Fruit fly (Drosophila melanogaster) whole organism, wandering third instar larva: ENCODE measurements around the gene dhd.

Experiments
- Abd-B ChIP-seq: fragments of >200 bp; optimal IDR thresholded peaks from 2 replicates; lab custom pipeline; 2017; ENCODE audit warnings: missing biosample characterization, missing genetic modification characterization
- CG32264 ChIP-seq: fragments of 200-800 bp; sonication (Bioruptor generic); optimal IDR thresholded peaks from 2 replicates; lab custom pipeline; 2016; ENCODE audit warnings: missing biosample characterization, missing genetic modification characterization
- CG9705 ChIP-seq: fragments of 200-800 bp; sonication (Bioruptor generic); optimal IDR thresholded peaks from 2 replicates; lab custom pipeline; 2018; ENCODE audit warnings: missing biosample characterization, mild to moderate bottlenecking, missing genetic modification characterization
- CrebA ChIP-seq: fragments of 200-800 bp; sonication (Bioruptor generic); optimal IDR thresholded peaks from 2 replicates; lab custom pipeline; 2016; ENCODE audit warnings: missing biosample characterization, mild to moderate bottlenecking, missing genetic modification characterization, borderline replicate concordance
- Dfd ChIP-seq: fragments of >200 bp; optimal IDR thresholded peaks from 2 replicates; lab custom pipeline; 2017; ENCODE audit warnings: missing biosample characterization, missing genetic modification characterization
- Dif ChIP-seq: fragments of 200-275, 200-300 bp; sonication (Bioruptor generic); optimal IDR thresholded peaks from 2 replicates; lab custom pipeline; 2018; ENCODE audit warnings: missing biosample characterization, missing genetic modification characterization; ENCODE audit not compliant: partially characterized antibody
- GATAd ChIP-seq: sonication (Bioruptor generic); optimal IDR thresholded peaks from 2 replicates; lab custom pipeline; 2016; ENCODE audit warnings: missing biosample characterization, missing genetic modification characterization
- HLH106 ChIP-seq: fragments of 200-800 bp; optimal IDR thresholded peaks from 3 replicates; lab custom pipeline; 2019; ENCODE audit warnings: missing biosample characterization, mild to moderate bottlenecking, missing genetic modification characterization, moderate library complexity
- Hr78 ChIP-seq: fragments of >200 bp; optimal IDR thresholded peaks from 2 replicates; lab custom pipeline; 2017; ENCODE audit warnings: missing biosample characterization, missing genetic modification characterization
- Hr83 ChIP-seq: fragments of 200-300 bp; sonication (Bioruptor generic); optimal IDR thresholded peaks from 2 replicates; lab custom pipeline; 2016; ENCODE audit warnings: missing biosample characterization, mild to moderate bottlenecking, missing genetic modification characterization, moderate library complexity; ENCODE audit not compliant: poor library complexity, severe bottlenecking
- Jra ChIP-seq: sonication (Bioruptor generic); optimal IDR thresholded peaks from 2 replicates; lab custom pipeline; 2016; ENCODE audit warnings: missing biosample characterization, missing genetic modification characterization
- Mio ChIP-seq: sonication (Bioruptor generic); optimal IDR thresholded peaks from 2 replicates; lab custom pipeline; 2016; ENCODE audit warnings: missing biosample characterization, missing genetic modification characterization
- Myc ChIP-seq: fragments of >200 bp; optimal IDR thresholded peaks from 2 replicates; lab custom pipeline; 2017
- N ChIP-seq: fragments of >200 bp; optimal IDR thresholded peaks from 2 replicates; lab custom pipeline; 2018; ENCODE audit warnings: missing biosample characterization, missing external identifiers, missing genetic modification characterization
- OdsH ChIP-seq: fragments of 200-800 bp; sonication (Bioruptor generic); optimal IDR thresholded peaks from 2 replicates; lab custom pipeline; 2016; ENCODE audit warnings: missing biosample characterization, mild to moderate bottlenecking, missing genetic modification characterization
- Rel ChIP-seq, 2 experiments: fragments of 200-800 bp; sonication (Bioruptor generic) in 1 of 2; optimal IDR thresholded peaks; 2 replicates in 1 of 2; 3 replicates in 1 of 2; lab custom pipeline; 2016 to 2019; ENCODE audit warnings: mild to moderate bottlenecking in 2 of 2, missing biosample characterization in 2 of 2, missing genetic modification characterization in 2 of 2, moderate library complexity in 1 of 2
- Sp1 ChIP-seq: fragments of 200-800 bp; sonication (Bioruptor generic); optimal IDR thresholded peaks from 3 replicates; lab custom pipeline; 2019; ENCODE audit warnings: missing biosample characterization, mild to moderate bottlenecking, missing genetic modification characterization, moderate library complexity
- Vsx2 ChIP-seq: fragments of 200-300, 225-300 bp; sonication (Bioruptor generic); optimal IDR thresholded peaks from 2 replicates; lab custom pipeline; 2018; ENCODE audit warnings: missing biosample characterization, missing genetic modification characterization; ENCODE audit not compliant: partially characterized antibody
- br ChIP-seq: fragments of 200-800 bp; sonication (Bioruptor generic); optimal IDR thresholded peaks from 2 replicates; lab custom pipeline; 2016; ENCODE audit warnings: missing biosample characterization, missing genetic modification characterization
- brk ChIP-seq: fragments of 200-800 bp; sonication (Bioruptor generic); optimal IDR thresholded peaks from 2 replicates; lab custom pipeline; 2016; ENCODE audit warnings: missing biosample characterization, mild to moderate bottlenecking, missing genetic modification characterization
- dl ChIP-seq, 2 experiments: fragments of 175-275, 200-275 bp in 1 of 2; fragments of 200-275 bp in 1 of 2; sonication (Bioruptor generic); optimal IDR thresholded peaks; lab custom pipeline; 2018; ENCODE audit warnings: mild to moderate bottlenecking in 2 of 2, missing biosample characterization in 2 of 2, missing genetic modification characterization in 2 of 2, moderate library complexity in 2 of 2; ENCODE audit not compliant: partially characterized antibody in 2 of 2, insufficient read depth in 1 of 2
- dmrt93B ChIP-seq: fragments of 200-800 bp; sonication (Bioruptor generic); optimal IDR thresholded peaks from 2 replicates; lab custom pipeline; 2018; ENCODE audit warnings: missing biosample characterization, mild to moderate bottlenecking, missing genetic modification characterization
- dsf ChIP-seq: sonication (Bioruptor generic); optimal IDR thresholded peaks from 2 replicates; lab custom pipeline; 2016; ENCODE audit warnings: missing biosample characterization, missing genetic modification characterization, borderline replicate concordance
- foxo ChIP-seq, 2 experiments: fragments of 200-800 bp; sonication (Bioruptor generic); optimal IDR thresholded peaks; 2 replicates in 1 of 2; 3 replicates in 1 of 2; lab custom pipeline; 2016 to 2017; ENCODE audit warnings: missing biosample characterization in 2 of 2, missing genetic modification characterization in 2 of 2
- fru ChIP-seq: fragments of 200-800 bp; sonication (Bioruptor generic); optimal IDR thresholded peaks from 3 replicates; lab custom pipeline; 2016; ENCODE audit warnings: missing biosample characterization, mild to moderate bottlenecking, missing genetic modification characterization
- h ChIP-seq: fragments of 200-800 bp; sonication (Bioruptor generic); optimal IDR thresholded peaks from 3 replicates; lab custom pipeline; 2016; ENCODE audit warnings: missing biosample characterization, mild to moderate bottlenecking, missing genetic modification characterization
- jim ChIP-seq: fragments of 175-275, 200-325 bp; sonication (Bioruptor generic); optimal IDR thresholded peaks from 2 replicates; lab custom pipeline; 2016; ENCODE audit warnings: missing biosample characterization, mild to moderate bottlenecking, missing genetic modification characterization
- lola ChIP-seq: fragments of >200 bp; optimal IDR thresholded peaks from 2 replicates; lab custom pipeline; 2017; ENCODE audit warnings: missing biosample characterization, missing genetic modification characterization
- pan ChIP-seq: fragments of >200 bp; optimal IDR thresholded peaks from 2 replicates; lab custom pipeline; 2017
- psq ChIP-seq: fragments of 200-800 bp; sonication (Bioruptor generic); optimal IDR thresholded peaks from 3 replicates; lab custom pipeline; 2017; ENCODE audit warnings: missing biosample characterization, mild to moderate bottlenecking, missing genetic modification characterization, moderate library complexity
- rgr ChIP-seq: fragments of 200-800 bp; sonication (Bioruptor generic); optimal IDR thresholded peaks from 3 replicates; lab custom pipeline; 2016; ENCODE audit warnings: missing biosample characterization, mild to moderate bottlenecking, missing genetic modification characterization
- sage ChIP-seq: fragments of 200-800 bp; sonication (Bioruptor generic); optimal IDR thresholded peaks from 2 replicates; lab custom pipeline; 2016; ENCODE audit warnings: missing biosample characterization, mild to moderate bottlenecking, missing genetic modification characterization
- sv ChIP-seq: fragments of 200-800 bp; sonication (Bioruptor generic); optimal IDR thresholded peaks from 3 replicates; lab custom pipeline; 2016; ENCODE audit warnings: missing biosample characterization, missing genetic modification characterization
- tai ChIP-seq: sonication (Bioruptor generic); optimal IDR thresholded peaks from 2 replicates; lab custom pipeline; 2016; ENCODE audit warnings: missing biosample characterization, missing genetic modification characterization
- usp ChIP-seq: fragments of >200 bp; optimal IDR thresholded peaks from 2 replicates; lab custom pipeline; 2017; ENCODE audit warnings: missing biosample characterization, missing genetic modification characterization
- woc ChIP-seq: sonication (Bioruptor generic); optimal IDR thresholded peaks from 2 replicates; lab custom pipeline; 2016; ENCODE audit warnings: missing biosample characterization, mild to moderate bottlenecking, missing genetic modification characterization

Gene dhd

DNA sequence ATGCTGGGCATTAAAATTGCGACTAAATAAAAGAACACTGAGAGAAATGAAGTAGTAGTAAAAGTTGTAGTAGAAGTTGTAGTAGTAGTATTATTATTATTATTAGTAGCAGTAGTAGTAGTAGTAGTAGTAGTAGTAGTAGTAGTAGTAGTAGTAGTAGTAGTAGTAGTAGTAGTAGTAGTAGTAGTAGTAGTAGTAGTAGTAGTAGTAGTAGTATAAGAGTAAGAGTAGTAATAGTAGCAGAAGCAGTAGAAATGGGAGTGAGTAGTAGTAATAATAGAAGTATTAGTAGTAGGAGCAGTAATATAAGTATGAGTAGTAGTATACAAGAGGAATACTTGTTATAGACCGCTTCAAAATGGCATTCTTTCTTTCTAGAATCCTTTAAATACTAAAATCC, 12.0 kb upstream of the dhd start:
- TF ChIP-seq foxo (GFP tag; optimal IDR thresholded peaks at IDR 0.05; lab: Kevin White, UChicago) (peak in 1 of 2 experiments; percentile 15), Abd-B (no peak), CG9705 (GFP tag; lab: Kevin White, UChicago) (no peak), h (GFP tag; lab: Kevin White, UChicago) (no peak), CG32264 (no peak), tai (GFP tag; lab: Kevin White, UChicago) (no peak)

DNA sequence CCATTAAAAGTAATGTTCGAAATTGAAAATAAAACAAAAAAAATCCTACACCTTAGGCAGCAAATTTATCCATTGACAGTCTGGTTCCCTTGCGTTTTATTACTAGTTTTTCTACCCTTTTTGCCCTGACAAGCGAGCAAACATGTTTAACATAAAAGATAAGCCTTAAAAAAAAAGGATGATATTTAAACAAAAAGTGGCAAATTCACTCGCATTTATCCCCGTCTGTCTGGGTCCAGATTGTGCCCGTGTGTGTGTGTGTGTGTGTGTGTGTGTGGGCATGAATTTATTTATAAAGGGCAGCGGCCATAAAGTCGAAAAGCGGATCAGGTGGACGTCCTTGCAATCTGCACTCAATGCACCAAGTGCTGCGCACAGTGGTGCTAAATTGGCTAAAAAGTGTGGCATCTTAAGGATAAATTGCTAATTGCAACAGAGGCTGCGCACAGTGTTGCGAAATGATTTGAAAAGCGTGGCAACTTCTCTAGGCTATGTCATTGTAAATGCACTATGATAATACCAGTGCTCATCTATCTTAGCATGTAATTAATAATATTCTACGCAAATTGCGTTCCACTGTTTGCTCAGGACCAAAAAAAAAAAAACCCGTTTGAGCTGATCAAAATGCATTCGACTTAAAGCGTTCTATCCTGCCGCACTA, 11.2 kb upstream of the dhd start:
- TF ChIP-seq CG9705 (GFP tag; lab: Kevin White, UChicago) (no peak), sage (GFP tag; lab: Kevin White, UChicago) (no peak), CrebA (GFP tag; lab: Kevin White, UChicago) (no peak), HLH106 (peak; percentile 41), Mio (no peak), Abd-B (no peak), Hr78 (no peak), Sp1 (peak; percentile 11), Hr83 (GFP tag; lab: Kevin White, UChicago) (no peak), foxo (GFP tag; optimal IDR thresholded peaks at IDR 0.05; lab: Kevin White, UChicago) (peak in 1 of 2 experiments; percentile 38), fru (GFP tag; lab: Kevin White, UChicago) (peak; percentile 18), OdsH (GFP tag; lab: Kevin White, UChicago) (peak; percentile 14), Dfd (GFP tag; lab: Kevin White, UChicago) (peak; percentile 30), GATAd (GFP tag; lab: Kevin White, UChicago) (no peak), dmrt93B (peak; percentile 12), jim (GFP tag; lab: Kevin White, UChicago) (no peak), br (GFP tag; lab: Kevin White, UChicago) (peak; percentile 44), usp (GFP tag; lab: Kevin White, UChicago) (no peak), Vsx2 (GFP tag; lab: Kevin White, UChicago) (no peak), brk (GFP tag; lab: Kevin White, UChicago) (no peak), sv (GFP tag; lab: Kevin White, UChicago) (no peak), Jra (no peak), rgr (peak; percentile 28), tai (GFP tag; lab: Kevin White, UChicago) (no peak), h (GFP tag; lab: Kevin White, UChicago) (peak; percentile 36), Myc (lab: Kevin White, UChicago) (no peak), woc (peak; percentile 45), Dif (no peak)
- TF ChIP-seq, all 38 proteins: peak for 11

DNA sequence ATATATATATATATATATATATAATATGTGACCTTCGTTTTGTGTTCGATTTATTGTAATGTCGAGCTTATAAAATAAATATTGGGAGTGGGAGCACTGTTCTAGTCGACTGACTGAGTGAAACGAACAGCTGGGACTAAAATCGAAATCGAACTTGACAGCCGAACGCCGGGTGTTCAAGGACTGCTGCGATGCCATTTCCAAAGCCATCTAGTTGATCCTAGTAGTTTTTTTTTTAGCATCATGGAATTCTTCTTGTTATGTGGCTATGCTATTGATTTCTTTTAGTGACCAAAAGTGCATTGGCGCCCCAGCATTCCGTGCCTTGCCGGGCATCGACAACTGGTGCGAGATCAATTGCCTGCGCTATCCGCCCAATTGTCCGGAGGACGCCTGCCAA, 6.4 kb upstream of the dhd start, which contains the start of gene CG3323:
CG3323 (minus strand) TSS at position 101 of the 400 bp plus-strand sequence.
- TF ChIP-seq fru (GFP tag; lab: Kevin White, UChicago) (no peak), dmrt93B (no peak), lola (no peak), GATAd (GFP tag; lab: Kevin White, UChicago) (no peak), br (GFP tag; lab: Kevin White, UChicago) (no peak), brk (GFP tag; lab: Kevin White, UChicago) (no peak), pan (lab: Kevin White, UChicago) (no peak), Dfd (GFP tag; lab: Kevin White, UChicago) (no peak), Jra (no peak), Rel (GFP tag; optimal IDR thresholded peaks at IDR 0.05; lab: Kevin White, UChicago) (no peak), Rel (tag; optimal IDR thresholded peaks at IDR 0.05; lab: Kevin White, UChicago) (no peak), dsf (GFP tag; lab: Kevin White, UChicago) (no peak), rgr (no peak), psq (GFP tag; lab: Kevin White, UChicago) (no peak), sv (GFP tag; lab: Kevin White, UChicago) (no peak)
- TF ChIP-seq, all 38 proteins: peak for 0

DNA sequence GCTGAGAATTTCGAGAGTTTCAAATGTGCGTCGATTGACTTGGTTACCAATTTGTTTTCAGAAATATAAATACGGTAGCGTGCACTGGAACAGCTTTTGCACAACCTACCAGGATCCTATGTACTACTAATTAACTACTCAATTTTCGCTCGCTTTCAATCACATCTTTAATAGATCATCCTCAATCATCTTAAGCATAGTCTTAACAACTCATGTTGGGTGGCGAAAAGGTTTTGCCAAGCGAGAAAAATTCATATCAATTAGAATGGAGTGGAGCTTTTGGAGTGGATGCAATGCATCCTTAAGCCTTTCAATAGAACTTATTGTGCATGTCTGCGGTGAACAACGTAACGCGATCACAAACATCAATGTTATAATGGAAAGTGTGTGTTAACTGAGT, 4.7 kb upstream of the dhd start, which contains the start of gene CG17764:
CG17764 (minus strand) TSS at position 101 of the 400 bp plus-strand sequence.
- TF ChIP-seq OdsH (GFP tag; lab: Kevin White, UChicago): no peak
- TF ChIP-seq dl (GFP tag; optimal IDR thresholded peaks at IDR 0.05; lab: Kevin White, UChicago; ENCODE audit: insufficient read depth in 1 of 2, partially characterized antibody in 2 of 2): no peak
- no peak for TF ChIP-seq brk (GFP tag; lab: Kevin White, UChicago)
- no peak for TF ChIP-seq fru (GFP tag; lab: Kevin White, UChicago)
- TF ChIP-seq N (GFP tag; lab: Kevin White, UChicago): no peak
